Worm (Caenorhabditis elegans) whole organism, L4 larva: ENCODE results near the gene algn-8.

ENCODE experiments used
- F49E8.2 ChIP-seq: sonication (generic microtip); optimal IDR thresholded peaks from 2 replicates; lab custom pipeline; 2016; ENCODE audit warnings: missing compliant biosample characterization, mild to moderate bottlenecking, missing genetic modification characterization, borderline replicate concordance
- ceh-44 ChIP-seq: fragments of 200-800 bp; sonication (Bioruptor generic); IDR thresholded peaks from 2 replicates; pipeline ENCODE4 v1.3.6; 2022; ENCODE audit warnings: missing genetic modification reagents, missing genetic modification characterization, missing compliant biosample characterization
- madf-5 ChIP-seq, 2 experiments: fragments of 200-800 bp; sonication (Bioruptor generic); IDR thresholded peaks; 2 replicates each; pipeline ENCODE4 v1.3.6; 2022; ENCODE audit warnings: missing compliant biosample characterization in 2 of 2, missing genetic modification characterization in 2 of 2
- nhr-11 ChIP-seq: fragments of 150-350 bp; optimal IDR thresholded peaks from 2 replicates; lab custom pipeline; 2014; ENCODE audit warnings: missing biosample characterization, missing genetic modification characterization
- nhr-111 ChIP-seq: fragments of 200-800 bp; sonication (Bioruptor generic); optimal IDR thresholded peaks from 2 replicates; lab custom pipeline; 2018; ENCODE audit warnings: mild to moderate bottlenecking, missing genetic modification characterization, missing compliant biosample characterization
- nhr-48 ChIP-seq: sonication (generic microtip); optimal IDR thresholded peaks from 2 replicates; lab custom pipeline; 2016; ENCODE audit warnings: mild to moderate bottlenecking, missing genetic modification characterization, missing compliant biosample characterization
- unc-62 ChIP-seq, 3 experiments: fragments of 150-350 bp in 1 of 3; sonication (generic microtip); optimal IDR thresholded peaks in 2 of 3; peaks in 1 of 3; 1 replicate in 1 of 3; 2 replicates in 2 of 3; lab custom pipeline; 2014 to 2017; ENCODE audit warnings: missing biosample characterization in 3 of 3, missing genetic modification characterization in 3 of 3, missing genetic modification reagents in 3 of 3, missing genotype in 1 of 3

The algn-8 gene

DNA sequence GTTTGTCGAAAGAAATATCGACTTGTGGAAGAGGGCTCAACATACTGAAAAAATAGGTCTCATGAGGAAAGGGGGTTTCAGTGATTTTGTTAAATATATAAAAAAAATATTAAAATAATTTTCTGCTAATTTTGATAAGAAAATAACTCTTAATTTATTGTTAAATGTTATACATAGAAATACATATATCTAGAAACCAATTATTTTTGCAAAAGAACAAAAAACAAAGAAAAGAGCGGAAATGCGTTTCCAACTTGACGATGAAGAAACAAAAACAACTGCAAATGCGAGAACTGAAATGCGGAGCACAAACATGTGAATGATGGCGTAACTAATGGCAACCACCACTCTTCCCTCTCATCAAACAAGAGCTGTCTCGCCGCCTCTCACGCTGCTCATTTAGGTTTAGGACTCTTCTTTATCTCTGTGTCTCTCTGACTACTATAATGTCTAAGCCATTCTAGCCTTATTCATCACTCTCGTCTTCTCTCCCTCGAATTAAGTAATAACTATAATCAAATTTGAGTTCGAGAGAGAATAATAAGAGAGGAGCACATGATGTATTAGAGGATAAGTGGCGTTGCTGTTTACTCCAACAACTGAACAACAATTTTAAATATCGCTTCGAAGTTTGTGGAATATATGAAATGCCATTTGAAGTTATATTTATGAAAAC is 47.8 kb downstream of the algn-8 start, which contains the start of gene arrd-4:
arrd-4 (minus strand) TSS at position 51 of the 676 bp plus-strand sequence.
- TF ChIP-seq nhr-11 (tag; lab: Kevin White, UChicago) (peak; percentile 66), ceh-44 (GFP tag; lab: Robert Waterston, UW) (no peak)

DNA sequence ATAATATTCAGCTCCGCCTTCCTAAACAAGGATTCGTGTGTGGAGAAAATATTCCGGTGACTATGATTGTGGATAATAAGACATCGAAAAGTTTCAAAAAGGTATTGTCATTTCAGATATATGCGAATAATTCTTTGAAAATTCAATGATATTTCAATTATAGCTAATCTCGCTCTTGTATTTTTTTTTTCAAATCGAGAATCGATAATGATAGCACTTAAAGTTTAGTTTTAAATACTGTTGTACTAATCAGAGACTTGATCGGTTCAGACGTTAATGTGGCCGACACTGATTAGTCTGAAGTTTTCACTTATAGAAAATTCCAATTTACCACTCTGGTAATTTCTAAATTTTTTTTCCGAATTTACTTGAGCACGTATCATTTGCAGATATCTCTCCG is 50.3 kb downstream of the algn-8 start:
- TF ChIP-seq nhr-48 (tag; lab: Kevin White, UChicago) (no peak), unc-62 (GFP tag; optimal IDR thresholded peaks at IDR 0.05 in 1 of 2; lab: Kevin White, UChicago) (peak in 1 of 2 experiments; percentile 93), unc-62 (tag; optimal IDR thresholded peaks at IDR 0.05; lab: Kevin White, UChicago) (no peak)

DNA sequence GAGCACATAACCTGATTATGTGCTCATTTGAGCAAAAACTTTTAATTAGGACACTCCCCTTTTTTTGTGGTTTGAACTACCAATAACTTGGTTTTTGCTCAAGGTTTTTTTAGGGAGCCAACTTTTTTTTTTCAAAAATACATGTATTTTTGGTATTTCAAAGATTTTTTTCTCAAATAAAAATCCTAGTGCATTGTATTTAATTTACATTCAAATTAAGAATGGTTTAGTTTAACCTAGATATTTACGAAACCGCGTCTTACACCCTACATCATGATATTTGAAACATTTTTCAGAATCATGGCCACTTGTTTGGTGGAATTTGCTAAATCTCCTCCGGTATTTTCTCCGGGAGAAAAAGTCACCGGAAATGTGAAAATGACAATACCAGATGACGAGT is 51.3 kb downstream of the algn-8 start, which contains the start of gene arrd-5:
arrd-5 (plus strand) TSS at position 301 of the 400 bp plus-strand sequence.
- TF ChIP-seq unc-62 (GFP tag; optimal IDR thresholded peaks at IDR 0.05 in 1 of 2; lab: Kevin White, UChicago): peak in 1 of 2 experiments; percentile 18
- TF ChIP-seq unc-62 (tag; optimal IDR thresholded peaks at IDR 0.05; lab: Kevin White, UChicago): no peak
- no peak for TF ChIP-seq nhr-111 (GFP tag; lab: Kevin White, UChicago)
- TF ChIP-seq F49E8.2: no peak

DNA sequence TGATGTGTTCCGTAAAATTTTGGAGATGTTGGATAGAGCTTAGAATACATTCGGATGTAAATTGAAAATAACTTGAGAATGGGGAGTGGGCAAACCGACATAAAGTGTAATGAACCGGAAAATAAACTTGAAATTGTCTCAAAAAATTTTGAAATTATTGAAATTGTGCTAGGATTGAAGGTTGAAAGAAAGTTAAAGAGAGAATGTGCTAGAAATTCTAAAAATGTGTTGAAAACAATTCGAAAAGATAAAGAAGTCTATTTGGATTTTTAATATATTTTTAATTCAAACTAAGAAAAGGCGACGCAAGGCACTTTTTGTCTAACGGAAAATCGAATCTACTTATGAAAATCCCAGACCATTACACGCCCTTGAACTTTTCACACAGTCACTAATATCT is 52.4 kb downstream of the algn-8 start, which contains the start of gene ZK938.3:
ZK938.3 (minus strand) TSS at position 101 of the 400 bp plus-strand sequence.
- TF ChIP-seq unc-62 (GFP tag; optimal IDR thresholded peaks at IDR 0.05 in 1 of 2; lab: Kevin White, UChicago) (peak in 1 of 2 experiments; percentile 26), unc-62 (tag; optimal IDR thresholded peaks at IDR 0.05; lab: Kevin White, UChicago) (no peak), madf-5 (GFP tag; IDR thresholded peaks at IDR 0.05; lab: Robert Waterston, UW) (no peak)
- TF ChIP-seq, all 104 proteins: peak for 1
